Worm (Caenorhabditis elegans) whole organism, late embryonic: ENCODE measurements around the gene Y37D8A.29.

ENCODE experiments used
- C38D4.7 ChIP-seq: fragments of 200-800 bp; sonication (Bioruptor generic); optimal IDR thresholded peaks from 2 replicates; lab custom pipeline; 2018; ENCODE audit warnings: mild to moderate bottlenecking, missing genetic modification characterization, moderate library complexity, missing compliant biosample characterization
- ama-1 ChIP-seq: fragments of 150-350 bp; optimal IDR thresholded peaks from 2 replicates; lab custom pipeline; 2014
- ceh-30 ChIP-seq: fragments of 150-350 bp; optimal IDR thresholded peaks from 2 replicates; lab custom pipeline; 2014; ENCODE audit warnings: missing biosample characterization, missing genetic modification characterization
- che-1 ChIP-seq: sonication (generic microtip); optimal IDR thresholded peaks from 2 replicates; lab custom pipeline; 2016; ENCODE audit warnings: mild to moderate bottlenecking, missing genetic modification characterization, missing compliant biosample characterization
- fax-1 ChIP-seq: sonication (generic microtip); optimal IDR thresholded peaks from 2 replicates; lab custom pipeline; 2016; ENCODE audit warnings: missing genotype, missing genetic modification characterization, missing compliant biosample characterization
- fkh-10 ChIP-seq: fragments of 150-350 bp; optimal IDR thresholded peaks from 2 replicates; lab custom pipeline; 2014; ENCODE audit warnings: missing biosample characterization, missing genetic modification reagents, missing genetic modification characterization
- fkh-6 ChIP-seq: sonication (generic microtip); optimal IDR thresholded peaks from 2 replicates; lab custom pipeline; 2016; ENCODE audit warnings: missing genetic modification characterization, missing compliant biosample characterization
- hlh-30 ChIP-seq: sonication (generic microtip); optimal IDR thresholded peaks from 2 replicates; lab custom pipeline; 2017; ENCODE audit warnings: antibody characterized with exemption, missing genetic modification characterization, missing compliant biosample characterization; ENCODE audit not compliant: insufficient read depth
- madf-2 ChIP-seq: sonication (generic microtip); optimal IDR thresholded peaks from 2 replicates; lab custom pipeline; 2017; ENCODE audit warnings: missing genetic modification characterization, missing compliant biosample characterization
- nfya-1 ChIP-seq: sonication (generic microtip); optimal IDR thresholded peaks from 2 replicates; lab custom pipeline; 2017; ENCODE audit warnings: missing genetic modification characterization, mild to moderate bottlenecking, missing compliant biosample characterization, antibody characterized with exemption, moderate library complexity
- npax-4 ChIP-seq: sonication (generic microtip); optimal IDR thresholded peaks from 2 replicates; lab custom pipeline; 2016; ENCODE audit warnings: missing genetic modification characterization, missing compliant biosample characterization
- pqm-1 ChIP-seq: sonication (generic microtip); optimal IDR thresholded peaks from 2 replicates; lab custom pipeline; 2016; ENCODE audit warnings: missing genetic modification characterization, missing compliant biosample characterization

DNA sequence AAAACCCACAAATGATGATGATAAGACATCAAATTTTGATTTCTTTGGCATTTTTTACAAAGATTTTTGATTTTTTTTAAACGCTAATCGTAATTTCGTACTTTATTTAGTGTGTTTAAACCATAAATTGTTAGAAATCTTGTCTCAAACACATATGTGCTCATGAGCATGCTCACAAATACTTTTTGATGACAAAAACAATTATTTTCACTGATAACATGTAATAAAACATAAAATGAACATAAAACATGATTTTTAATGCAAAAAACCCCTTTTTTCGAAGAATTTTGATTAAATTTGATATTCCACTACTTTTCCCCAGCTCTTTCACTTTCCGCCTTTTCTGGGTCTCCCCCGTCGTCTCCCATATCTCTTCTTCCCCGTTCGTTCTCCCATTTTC, 41.3 kb upstream of the Y37D8A.29 start:
- TF ChIP-seq ama-1 (lab: Kevin White, UChicago) (no peak), pqm-1 (tag; lab: Kevin White, UChicago) (no peak), madf-2 (tag; lab: Kevin White, UChicago) (no peak), fkh-6 (tag; lab: Kevin White, UChicago) (no peak), hlh-30 (tag; lab: Kevin White, UChicago) (no peak), C38D4.7 (GFP tag; lab: Kevin White, UChicago) (no peak), nfya-1 (tag; lab: Kevin White, UChicago) (no peak), ceh-30 (tag; lab: Kevin White, UChicago) (no peak), npax-4 (tag; lab: Kevin White, UChicago) (no peak), fkh-10 (no peak), che-1 (tag; lab: Kevin White, UChicago) (no peak), fax-1 (tag; lab: Kevin White, UChicago) (no peak)
